Fruit fly (Drosophila melanogaster) whole organism, embryonic: ENCODE results near the gene CG11409.

Experiments used
- CG10565 ChIP-seq: fragments of 200-800 bp; sonication (Bioruptor generic); optimal IDR thresholded peaks from 3 replicates; lab custom pipeline; 2016; ENCODE audit warnings: missing biosample characterization, mild to moderate bottlenecking, missing genetic modification characterization
- Six4 ChIP-seq: fragments of 200-800 bp; sonication (Bioruptor generic); optimal IDR thresholded peaks from 2 replicates; lab custom pipeline; 2016; ENCODE audit warnings: missing biosample characterization, missing genetic modification characterization
- sob ChIP-seq: fragments of 200-800 bp; sonication (Bioruptor generic); IDR thresholded peaks from 2 replicates; pipeline ENCODE4 v1.3.6; 2022; ENCODE audit warnings: missing biosample characterization, missing genetic modification characterization

dm6 chrX:1379692-1380349 is 38.4 kb upstream of the CG11409 start:
- TF ChIP-seq Six4 (GFP tag; lab: Kevin White, UChicago) (no peak), CG10565 (GFP tag; lab: Kevin White, UChicago) (no peak), sob (GFP tag; lab: Robert Waterston, UW) (no peak)
